Worm (Caenorhabditis elegans) whole organism, L1 larva: ENCODE data around the gene C35B1.2.

ENCODE experiments used
- C04F5.9 ChIP-seq: sonication (generic microtip); optimal IDR thresholded peaks from 2 replicates; lab custom pipeline; 2016; ENCODE audit warnings: missing genetic modification characterization, missing compliant biosample characterization
- C34B4.2 ChIP-seq: sonication (generic microtip); optimal IDR thresholded peaks from 2 replicates; lab custom pipeline; 2017; ENCODE audit warnings: mild to moderate bottlenecking, missing genetic modification characterization, missing compliant biosample characterization
- Y116A8C.19 ChIP-seq: sonication (generic microtip); optimal IDR thresholded peaks from 2 replicates; lab custom pipeline; 2016; ENCODE audit warnings: missing compliant biosample characterization, missing genetic modification characterization, borderline replicate concordance
- aha-1 ChIP-seq: fragments of 150-350 bp; optimal IDR thresholded peaks from 2 replicates; lab custom pipeline; 2014; ENCODE audit warnings: missing biosample characterization, missing genetic modification characterization
- ama-1 ChIP-seq: fragments of 150-350 bp; optimal IDR thresholded peaks from 2 replicates; lab custom pipeline; 2014
- ceh-63 ChIP-seq: fragments of 200-800 bp; sonication (Bioruptor generic); optimal IDR thresholded peaks from 2 replicates; lab custom pipeline; 2018; ENCODE audit warnings: mild to moderate bottlenecking, missing genetic modification characterization, missing compliant biosample characterization
- ceh-88 ChIP-seq: fragments of 200-800 bp; sonication (Bioruptor generic); IDR thresholded peaks from 2 replicates; pipeline ENCODE4 v1.3.6; 2022; ENCODE audit warnings: missing genetic modification characterization, missing compliant biosample characterization
- dpl-1 ChIP-seq, 3 experiments: fragments of 150-350 bp in 2 of 3; sonication (generic microtip) in 1 of 3; optimal IDR thresholded peaks; 2 replicates each; lab custom pipeline; 2014 to 2017; ENCODE audit warnings: missing biosample characterization in 3 of 3, missing genetic modification characterization in 3 of 3, missing genetic modification reagents in 3 of 3
- efl-1 ChIP-seq, 4 experiments: fragments of 150-350 bp; optimal IDR thresholded peaks in 3 of 4; peaks in 1 of 4; 1 replicate in 1 of 4; 2 replicates in 3 of 4; lab custom pipeline; 2014; ENCODE audit warnings: missing biosample characterization in 2 of 4, missing genetic modification characterization in 2 of 4, missing genetic modification reagents in 2 of 4
- efl-3 ChIP-seq: fragments of 200-800 bp; sonication (Bioruptor generic); optimal IDR thresholded peaks from 2 replicates; lab custom pipeline; 2018; ENCODE audit warnings: mild to moderate bottlenecking, missing genetic modification characterization, missing compliant biosample characterization
- egl-27 ChIP-seq, 2 experiments: fragments of 150-350 bp in 1 of 2; sonication (generic microtip); optimal IDR thresholded peaks; 3 replicates each; lab custom pipeline; 2017 to 2018; ENCODE audit warnings: missing biosample characterization in 2 of 2, missing genetic modification characterization in 2 of 2, missing genetic modification reagents in 2 of 2
- elt-2 ChIP-seq: sonication (generic microtip); optimal IDR thresholded peaks from 2 replicates; lab custom pipeline; 2016; ENCODE audit warnings: missing genetic modification characterization, mild to moderate bottlenecking, inconsistent platforms, missing compliant biosample characterization, missing genetic modification reagents
- ets-5 ChIP-seq: fragments of 200-800 bp; sonication (Bioruptor generic); IDR thresholded peaks from 2 replicates; pipeline ENCODE4 v1.3.6; 2022; ENCODE audit warnings: missing genetic modification characterization, missing compliant biosample characterization
- fkh-10 ChIP-seq: sonication (generic microtip); optimal IDR thresholded peaks from 2 replicates; lab custom pipeline; 2017; ENCODE audit warnings: missing biosample characterization, missing genetic modification reagents, missing genetic modification characterization
- hlh-17 ChIP-seq: fragments of 200-800 bp; sonication (Bioruptor generic); optimal IDR thresholded peaks from 2 replicates; lab custom pipeline; 2018; ENCODE audit warnings: missing genetic modification characterization, mild to moderate bottlenecking, missing compliant biosample characterization, moderate library complexity, borderline replicate concordance
- hlh-4 ChIP-seq: sonication (generic microtip); optimal IDR thresholded peaks from 2 replicates; lab custom pipeline; 2016; ENCODE audit warnings: mild to moderate bottlenecking, missing genetic modification characterization, missing compliant biosample characterization
- lin-14 ChIP-seq: fragments of 200-800 bp; sonication (Bioruptor generic); optimal IDR thresholded peaks from 2 replicates; lab custom pipeline; 2018; ENCODE audit warnings: mild to moderate bottlenecking, missing genetic modification characterization, moderate library complexity, missing compliant biosample characterization
- lin-15B ChIP-seq: fragments of 150-350 bp; sonication (generic microtip); optimal IDR thresholded peaks from 3 replicates; lab custom pipeline; 2014; ENCODE audit warnings: missing biosample characterization, missing genetic modification characterization
- lir-3 ChIP-seq: sonication (generic microtip); optimal IDR thresholded peaks from 2 replicates; lab custom pipeline; 2016; ENCODE audit warnings: mild to moderate bottlenecking, missing genetic modification characterization, moderate library complexity, missing compliant biosample characterization; ENCODE audit not compliant: poor library complexity
- lsy-2 ChIP-seq, 2 experiments: fragments of 150-350 bp; optimal IDR thresholded peaks; 2 replicates each; lab custom pipeline; 2014; ENCODE audit warnings: missing biosample characterization in 2 of 2, missing genetic modification characterization in 2 of 2
- mdl-1 ChIP-seq, 2 experiments: fragments of 150-350 bp; optimal IDR thresholded peaks; 2 replicates each; lab custom pipeline; 2014 to 2017; ENCODE audit warnings: missing biosample characterization in 2 of 2, missing genetic modification characterization in 2 of 2, inconsistent platforms in 1 of 2
- mef-2 ChIP-seq: fragments of 150-350 bp; optimal IDR thresholded peaks from 2 replicates; lab custom pipeline; 2014; ENCODE audit warnings: missing biosample characterization, missing genetic modification characterization
- nhr-19 ChIP-seq: fragments of 200-800 bp; sonication (Bioruptor generic); conservative IDR thresholded peaks from 2 replicates; pipeline ENCODE4 v1.3.6; 2022; ENCODE audit warnings: missing genetic modification characterization, missing compliant biosample characterization
- nhr-20 ChIP-seq: sonication (generic microtip); optimal IDR thresholded peaks from 2 replicates; lab custom pipeline; 2016; ENCODE audit warnings: mild to moderate bottlenecking, missing genetic modification characterization, missing compliant biosample characterization
- nhr-28 ChIP-seq: fragments of 150-350 bp; optimal IDR thresholded peaks from 2 replicates; lab custom pipeline; 2014; ENCODE audit warnings: missing biosample characterization, missing genetic modification characterization
- nhr-71 ChIP-seq: sonication (generic microtip); optimal IDR thresholded peaks from 2 replicates; lab custom pipeline; 2016; ENCODE audit warnings: mild to moderate bottlenecking, missing genetic modification characterization, moderate library complexity, missing compliant biosample characterization
- nhr-84 ChIP-seq: sonication (generic microtip); optimal IDR thresholded peaks from 2 replicates; lab custom pipeline; 2017; ENCODE audit warnings: missing biosample characterization, missing genetic modification characterization
- nhr-85 ChIP-seq: sonication (generic microtip); peaks from one replicate; lab custom pipeline; 2016; ENCODE audit warnings: missing genetic modification characterization, inconsistent platforms, missing compliant biosample characterization
- pag-3 ChIP-seq: sonication (generic microtip); optimal IDR thresholded peaks from 2 replicates; lab custom pipeline; 2017; ENCODE audit warnings: missing genetic modification characterization, mild to moderate bottlenecking, missing compliant biosample characterization, antibody characterized with exemption, borderline replicate concordance; ENCODE audit not compliant: insufficient read depth
- pqm-1 ChIP-seq: sonication (generic microtip); optimal IDR thresholded peaks from 3 replicates; lab custom pipeline; 2017; ENCODE audit warnings: missing biosample characterization, missing genetic modification characterization
- rnt-1 ChIP-seq: sonication (generic microtip); optimal IDR thresholded peaks from 2 replicates; lab custom pipeline; 2016; ENCODE audit warnings: mild to moderate bottlenecking, missing genetic modification characterization, moderate library complexity, missing compliant biosample characterization
- skn-1 ChIP-seq: fragments of 150-350 bp; optimal IDR thresholded peaks from 2 replicates; lab custom pipeline; 2014; ENCODE audit warnings: missing biosample characterization, missing genetic modification characterization
- sptf-1 ChIP-seq: fragments of 150-350 bp; optimal IDR thresholded peaks from 2 replicates; lab custom pipeline; 2014; ENCODE audit warnings: missing biosample characterization, missing genetic modification characterization
- unc-30 ChIP-seq: sonication (generic microtip); optimal IDR thresholded peaks from 2 replicates; lab custom pipeline; 2017; ENCODE audit warnings: missing biosample characterization, missing genetic modification characterization
- unc-98 ChIP-seq: fragments of 200-800 bp; sonication (Bioruptor generic); IDR thresholded peaks from 2 replicates; pipeline ENCODE4 v1.3.6; 2022; ENCODE audit warnings: missing genetic modification characterization, missing compliant biosample characterization
- vab-15 ChIP-seq: sonication (generic microtip); optimal IDR thresholded peaks from 2 replicates; lab custom pipeline; 2017; ENCODE audit warnings: missing genotype, mild to moderate bottlenecking, missing genetic modification characterization, missing compliant biosample characterization
- zip-4 ChIP-seq: fragments of 200-800 bp; sonication (Bioruptor generic); optimal IDR thresholded peaks from 2 replicates; lab custom pipeline; 2018; ENCODE audit warnings: mild to moderate bottlenecking, missing genetic modification characterization, moderate library complexity, missing compliant biosample characterization
- ztf-11 ChIP-seq, 2 experiments: sonication (generic microtip); optimal IDR thresholded peaks; 2 replicates each; lab custom pipeline; 2016 to 2017; ENCODE audit warnings: missing genetic modification characterization in 2 of 2, missing biosample characterization in 1 of 2, missing compliant biosample characterization in 1 of 2
- ztf-4 ChIP-seq: fragments of 150-350 bp; optimal IDR thresholded peaks from 2 replicates; lab custom pipeline; 2014; ENCODE audit warnings: missing biosample characterization, missing genetic modification characterization

C35B1.2 gene

ce11 chrIV:4067336-4067735 is 18.7 kb upstream of the C35B1.2 start:
- TF ChIP-seq zip-4 (no peak), vab-15 (tag; lab: Kevin White, UChicago) (no peak), nhr-84 (tag; lab: Kevin White, UChicago) (no peak), dpl-1 (GFP tag; optimal IDR thresholded peaks at IDR 0.05; lab: Kevin White, UChicago) (no peak), C34B4.2 (tag; lab: Kevin White, UChicago) (no peak), ets-5 (GFP tag; lab: Robert Waterston, UW) (no peak), nhr-20 (no peak), nhr-71 (no peak), lir-3 (tag; lab: Kevin White, UChicago) (no peak), fkh-10 (GFP tag; lab: Kevin White, UChicago) (no peak), pag-3 (tag; lab: Kevin White, UChicago) (no peak), rnt-1 (no peak), sptf-1 (tag; lab: Kevin White, UChicago) (no peak), hlh-17 (GFP tag; lab: Kevin White, UChicago) (no peak), nhr-19 (no peak)

DNA sequence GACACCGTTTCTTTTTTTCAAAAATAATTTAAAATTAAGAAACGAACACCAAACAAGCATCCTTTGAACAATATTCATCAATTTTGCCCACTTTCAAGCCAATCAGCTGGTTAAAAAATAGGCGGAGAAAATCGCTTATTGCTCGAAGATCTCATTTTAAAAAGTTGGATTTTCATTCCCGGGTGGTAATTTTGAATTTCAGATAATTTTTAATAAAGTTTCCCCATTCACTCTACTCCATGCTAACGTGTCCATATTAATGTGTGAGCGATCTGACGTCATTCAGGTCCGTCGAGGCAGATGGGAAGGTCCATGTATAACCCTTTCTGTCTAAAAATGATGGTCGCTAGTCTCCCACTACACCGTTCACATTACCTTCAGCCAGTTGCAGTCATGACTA is 17.5 kb upstream of the C35B1.2 start, which contains the start of gene fbxb-55:
Gene fbxb-55, plus strand, starts transcription at position 301 of the 400 bp plus-strand sequence.
- no peak for TF ChIP-seq ceh-88 (GFP tag; lab: Robert Waterston, UW)

DNA sequence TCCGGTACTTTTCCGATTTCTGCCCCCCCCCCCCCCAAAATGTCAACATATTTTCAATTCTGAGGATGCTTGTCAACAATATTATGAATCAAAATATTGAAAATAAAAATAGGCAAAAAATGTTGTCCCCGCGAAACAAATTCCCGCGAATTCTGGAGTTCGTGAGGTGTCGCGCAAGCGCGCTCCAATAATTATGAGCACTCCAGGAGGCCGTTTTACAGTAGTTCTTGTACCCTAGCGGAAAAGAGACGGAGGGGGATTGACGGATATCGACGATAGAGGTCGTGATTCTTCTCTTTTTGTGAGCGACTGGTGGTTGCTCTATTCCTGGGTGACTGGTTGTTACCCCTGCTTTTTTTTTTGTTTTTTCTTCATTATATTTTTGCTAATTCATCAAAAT is 15.2 kb upstream of the C35B1.2 start:
- TF ChIP-seq ztf-4 (tag; lab: Kevin White, UChicago) (no peak), unc-30 (no peak), ztf-11 (tag; optimal IDR thresholded peaks at IDR 0.05; lab: Kevin White, UChicago) (no peak), ceh-63 (no peak), nhr-85 (tag; lab: Kevin White, UChicago) (no peak), efl-1 (optimal IDR thresholded peaks at IDR 0.05; lab: Kevin White, UChicago) (no peak), efl-1 (GFP tag; optimal IDR thresholded peaks at IDR 0.05 in 1 of 2; lab: Kevin White, UChicago) (no peak), lsy-2 (tag; optimal IDR thresholded peaks at IDR 0.05; lab: Kevin White, UChicago) (no peak)

- no peak for TF ChIP-seq sptf-1 (tag; lab: Kevin White, UChicago)
- TF ChIP-seq pqm-1 (tag; lab: Kevin White, UChicago), result no peak
- TF ChIP-seq aha-1 (tag; lab: Kevin White, UChicago), result no peak
- no peak for TF ChIP-seq hlh-4
- TF ChIP-seq egl-27 (tag; optimal IDR thresholded peaks at IDR 0.05; lab: Kevin White, UChicago), result no peak
- TF ChIP-seq efl-3 (GFP tag; lab: Kevin White, UChicago), result no peak
- no peak for TF ChIP-seq lin-14 (GFP tag; lab: Kevin White, UChicago)
- TF ChIP-seq mdl-1 (tag; optimal IDR thresholded peaks at IDR 0.05; lab: Kevin White, UChicago), result no peak
- no peak for TF ChIP-seq ama-1 (lab: Kevin White, UChicago)
- TF ChIP-seq elt-2 (tag; lab: Kevin White, UChicago), result no peak
- TF ChIP-seq skn-1, result no peak
- no peak for TF ChIP-seq mef-2 (tag; lab: Kevin White, UChicago)
- no peak for TF ChIP-seq unc-98 (GFP tag; lab: Robert Waterston, UW)
- no peak for TF ChIP-seq C04F5.9 (tag; lab: Kevin White, UChicago)
- TF ChIP-seq lin-15B, result no peak
- no peak for TF ChIP-seq nhr-28 (tag; lab: Kevin White, UChicago)
- TF ChIP-seq Y116A8C.19 (tag; lab: Kevin White, UChicago), result no peak
These were observed 14.0 kb upstream of the C35B1.2 start, which contains the start of gene pqn-75 for ce11 chrIV:4072027-4072426. TSS of gene pqn-75 (plus strand) at chrIV:4072327.
